Fruit fly (Drosophila melanogaster): ENCODE results near the gene Trm7-34.
A peak's percentile ranks its signal among the peaks of the same experiment; 100 is the strongest.

Trm7-34 gene

DNA sequence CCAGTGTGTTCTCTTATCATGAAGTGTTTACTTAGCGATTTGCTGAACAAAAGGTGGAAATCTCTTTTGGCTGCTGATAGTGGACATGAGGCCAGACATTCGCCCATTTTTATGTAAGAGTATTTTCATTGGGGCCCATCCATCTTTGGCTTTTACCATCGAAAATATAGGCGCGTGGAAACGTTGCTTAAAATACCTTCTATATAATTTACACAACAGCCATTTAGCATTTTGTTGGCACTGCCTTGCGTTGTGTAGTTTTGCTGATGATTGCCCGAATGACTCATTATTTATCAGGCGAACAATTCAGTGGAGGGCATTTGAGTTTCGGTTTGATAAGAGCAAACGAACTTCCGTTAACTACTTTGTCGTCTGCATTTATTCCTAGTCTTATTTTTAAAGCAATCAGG lies 27.9 kb upstream of the Trm7-34 start:
- peak in 1 of 2 experiments; percentile 19 for TF ChIP-seq foxo (GFP tag; optimal IDR thresholded peaks at IDR 0.05)
- TF ChIP-seq OdsH (GFP tag; optimal IDR thresholded peaks at IDR 0.05), result no peak
- peak; percentile 2 for TF ChIP-seq fru (GFP tag; optimal IDR thresholded peaks at IDR 0.05)
- no peak for TF ChIP-seq Dif (GFP tag; optimal IDR thresholded peaks at IDR 0.05; ENCODE audit: partially characterized antibody)
- no peak for TF ChIP-seq sv (GFP tag; optimal IDR thresholded peaks at IDR 0.05)
- TF ChIP-seq dmrt93B (GFP tag; optimal IDR thresholded peaks at IDR 0.05), result no peak
- TF ChIP-seq Dfd (GFP tag; optimal IDR thresholded peaks at IDR 0.05), result no peak
- no peak for TF ChIP-seq ey (GFP tag; optimal IDR thresholded peaks at IDR 0.05)
- no peak for TF ChIP-seq usp (GFP tag; optimal IDR thresholded peaks at IDR 0.05)
- TF ChIP-seq dsf (GFP tag; optimal IDR thresholded peaks at IDR 0.05; ENCODE audit: borderline replicate concordance), result no peak
- no peak for TF ChIP-seq lola (GFP tag; optimal IDR thresholded peaks at IDR 0.05)
- TF ChIP-seq Vsx2 (GFP tag; optimal IDR thresholded peaks at IDR 0.05; ENCODE audit: partially characterized antibody), result no peak
- TF ChIP-seq jim (GFP tag; optimal IDR thresholded peaks at IDR 0.05), result no peak
- no peak for TF ChIP-seq CG32264 (GFP tag; optimal IDR thresholded peaks at IDR 0.05)
- no peak for TF ChIP-seq HLH106 (tag; optimal IDR thresholded peaks at IDR 0.05)
- no peak for TF ChIP-seq woc (GFP tag; optimal IDR thresholded peaks at IDR 0.05)

DNA sequence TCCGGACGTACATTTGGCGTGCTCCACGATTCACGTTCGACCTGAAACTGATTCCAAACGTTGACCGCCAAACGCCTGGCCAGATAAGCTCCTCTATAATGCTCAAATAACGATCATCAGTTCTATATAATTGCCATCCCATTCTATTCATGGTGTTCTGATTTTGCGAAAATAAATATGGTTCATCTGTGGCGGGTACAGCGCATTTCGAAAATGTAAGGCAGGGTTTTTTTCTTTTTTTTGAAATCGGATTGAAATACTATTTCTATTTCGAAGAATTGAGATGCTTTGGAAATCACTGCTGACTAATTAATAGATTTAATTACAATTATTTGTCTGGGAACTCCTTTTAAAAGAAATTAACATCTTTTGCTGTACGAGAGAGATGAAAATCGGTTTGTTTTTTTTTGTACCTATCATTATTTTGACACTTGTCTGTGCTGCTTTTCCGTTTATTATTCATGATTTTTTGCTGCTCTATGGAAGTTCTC lies 27.4 kb upstream of the Trm7-34 start, which contains the start of gene cDIP:
Gene cDIP, minus strand, starts transcription at position 51 of the 491 bp plus-strand sequence.
- TF ChIP-seq Abd-B (GFP tag; optimal IDR thresholded peaks at IDR 0.05), result no peak
- TF ChIP-seq Dfd (GFP tag; optimal IDR thresholded peaks at IDR 0.05), result no peak
- no peak for TF ChIP-seq Vsx2 (GFP tag; optimal IDR thresholded peaks at IDR 0.05; ENCODE audit: partially characterized antibody)
- TF ChIP-seq Rel (GFP tag; optimal IDR thresholded peaks at IDR 0.05), result no peak
- no peak for TF ChIP-seq Rel (tag; optimal IDR thresholded peaks at IDR 0.05)
- TF ChIP-seq fru (GFP tag; optimal IDR thresholded peaks at IDR 0.05), result no peak
- TF ChIP-seq tai (GFP tag; optimal IDR thresholded peaks at IDR 0.05), result no peak
- TF ChIP-seq Jra (GFP tag; optimal IDR thresholded peaks at IDR 0.05), result no peak
- TF ChIP-seq Mio (GFP tag; optimal IDR thresholded peaks at IDR 0.05), result no peak
- TF ChIP-seq dl (GFP tag; optimal IDR thresholded peaks at IDR 0.05; ENCODE audit: insufficient read depth in 1 of 2, partially characterized antibody in 2 of 2), result no peak
- no peak for TF ChIP-seq HLH106 (tag; optimal IDR thresholded peaks at IDR 0.05)
- no peak for TF ChIP-seq N (GFP tag; optimal IDR thresholded peaks at IDR 0.05)
- TF ChIP-seq CrebA (GFP tag; optimal IDR thresholded peaks at IDR 0.05; ENCODE audit: borderline replicate concordance), result no peak
- no peak for TF ChIP-seq lola (GFP tag; optimal IDR thresholded peaks at IDR 0.05)
- TF ChIP-seq sage (GFP tag; optimal IDR thresholded peaks at IDR 0.05), result no peak
- no peak for TF ChIP-seq GATAd (GFP tag; optimal IDR thresholded peaks at IDR 0.05)
- TF ChIP-seq woc (GFP tag; optimal IDR thresholded peaks at IDR 0.05), result no peak
- no peak for TF ChIP-seq Dif (GFP tag; optimal IDR thresholded peaks at IDR 0.05; ENCODE audit: partially characterized antibody)
- no peak for TF ChIP-seq pan (optimal IDR thresholded peaks at IDR 0.05)
- TF ChIP-seq brk (GFP tag; optimal IDR thresholded peaks at IDR 0.05), result no peak

DNA sequence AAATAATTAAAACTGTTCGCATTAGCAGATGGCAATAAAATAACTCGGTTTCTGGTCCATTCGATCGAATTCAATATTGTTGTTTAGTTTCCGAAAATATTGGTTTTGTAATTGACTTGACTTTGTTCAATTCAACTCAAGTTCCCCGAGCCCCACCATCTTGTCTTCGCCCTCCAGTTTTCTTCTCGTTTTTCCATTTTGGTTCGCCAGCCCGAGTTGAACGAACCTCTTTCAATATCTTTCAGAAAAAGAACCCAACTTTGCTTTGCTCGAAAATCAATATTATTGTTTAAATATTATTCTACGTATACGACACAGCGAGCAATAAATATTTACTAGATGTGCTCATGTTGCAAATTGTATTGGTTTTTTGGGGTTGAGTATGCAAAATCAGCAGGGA lies 25.0 kb upstream of the Trm7-34 start:
- no peak for TF ChIP-seq br (GFP tag; optimal IDR thresholded peaks at IDR 0.05)
- TF ChIP-seq Dif (GFP tag; optimal IDR thresholded peaks at IDR 0.05; ENCODE audit: partially characterized antibody), result no peak
- TF ChIP-seq Hr83 (GFP tag; optimal IDR thresholded peaks at IDR 0.05; ENCODE audit: poor library complexity, severe bottlenecking), result no peak
- no peak for TF ChIP-seq pan (optimal IDR thresholded peaks at IDR 0.05)
- no peak for TF ChIP-seq psq (GFP tag; optimal IDR thresholded peaks at IDR 0.05)
- no peak for TF ChIP-seq dsf (GFP tag; optimal IDR thresholded peaks at IDR 0.05; ENCODE audit: borderline replicate concordance)
- no peak for TF ChIP-seq CrebA (GFP tag; optimal IDR thresholded peaks at IDR 0.05; ENCODE audit: borderline replicate concordance)
- TF ChIP-seq Dfd (GFP tag; optimal IDR thresholded peaks at IDR 0.05), result no peak
- TF ChIP-seq rgr (GFP tag; optimal IDR thresholded peaks at IDR 0.05), result no peak
- no peak for TF ChIP-seq woc (GFP tag; optimal IDR thresholded peaks at IDR 0.05)
- no peak for TF ChIP-seq Hnf4 (GFP tag; optimal IDR thresholded peaks at IDR 0.05)
- TF ChIP-seq Jra (GFP tag; optimal IDR thresholded peaks at IDR 0.05), result no peak
- TF ChIP-seq sage (GFP tag; optimal IDR thresholded peaks at IDR 0.05), result no peak
- no peak for TF ChIP-seq Abd-B (GFP tag; optimal IDR thresholded peaks at IDR 0.05)
- no peak for TF ChIP-seq Hr78 (GFP tag; optimal IDR thresholded peaks at IDR 0.05)
- no peak for TF ChIP-seq sv (GFP tag; optimal IDR thresholded peaks at IDR 0.05)
